Worm (Caenorhabditis elegans): ENCODE measurements around the gene irld-33.

Gene irld-33

ce11 chrII:1738844-1739243 lies at the start of gene irld-33, which contains the start of gene irld-9:
TSS of gene irld-33 (plus strand) at chrII:1739052.
TSS of gene irld-9 (minus strand) at chrII:1738944.
- TF ChIP-seq sox-4 (tag; optimal IDR thresholded peaks at IDR 0.05) (no peak), zag-1 (tag; optimal IDR thresholded peaks at IDR 0.05) (no peak), nhr-85 (tag) (no peak), nhr-76 (tag; optimal IDR thresholded peaks at IDR 0.05) (no peak), lin-15B (tag; optimal IDR thresholded peaks at IDR 0.05) (no peak), xbp-1 (tag; optimal IDR thresholded peaks at IDR 0.05) (no peak), swsn-7 (tag; optimal IDR thresholded peaks at IDR 0.05) (no peak), unc-130 (tag; optimal IDR thresholded peaks at IDR 0.05) (no peak), C04F5.9 (tag; optimal IDR thresholded peaks at IDR 0.05) (no peak), ets-5 (GFP tag; IDR thresholded peaks at IDR 0.05) (no peak), ceh-90 (tag; optimal IDR thresholded peaks at IDR 0.05) (no peak), nhr-19 (GFP tag; conservative IDR thresholded peaks at IDR 0.05) (no peak), fos-1 (tag; optimal IDR thresholded peaks at IDR 0.05) (no peak), isw-1 (GFP tag; IDR thresholded peaks at IDR 0.05) (no peak)

- TF ChIP-seq vab-15 (tag; optimal IDR thresholded peaks at IDR 0.05) (no peak), C04F5.9 (tag; optimal IDR thresholded peaks at IDR 0.05) (no peak), blmp-1 (tag; optimal IDR thresholded peaks at IDR 0.05) (no peak), tlp-1 (tag; optimal IDR thresholded peaks at IDR 0.05) (no peak), ceh-8 (GFP tag; optimal IDR thresholded peaks at IDR 0.05) (no peak), nhr-77 (tag; optimal IDR thresholded peaks at IDR 0.05) (no peak), irx-1 (tag; optimal IDR thresholded peaks at IDR 0.05) (no peak), mab-9 (GFP tag; IDR thresholded peaks at IDR 0.05) (no peak), zag-1 (tag; optimal IDR thresholded peaks at IDR 0.05) (no peak), ets-5 (GFP tag; IDR thresholded peaks at IDR 0.05) (no peak), snpc-4 (tag; optimal IDR thresholded peaks at IDR 0.05) (no peak), lin-39 (tag; optimal IDR thresholded peaks at IDR 0.05) (no peak)
Observed at ce11 chrII:1691011-1691410, 47.8 kb upstream of the irld-33 start, which contains the start of gene fbxc-22. TSS of gene fbxc-22 (minus strand) at chrII:1691111.

- TF ChIP-seq ceh-90 (tag; optimal IDR thresholded peaks at IDR 0.05) (no peak), F16B12.6 (tag; optimal IDR thresholded peaks at IDR 0.05) (no peak), nhr-237 (tag; optimal IDR thresholded peaks at IDR 0.05) (no peak), pax-3 (tag; optimal IDR thresholded peaks at IDR 0.05) (no peak), fkh-4 (tag; optimal IDR thresholded peaks at IDR 0.05; ENCODE audit: borderline replicate concordance) (no peak), nhr-47 (tag; optimal IDR thresholded peaks at IDR 0.05) (no peak), elt-2 (tag; optimal IDR thresholded peaks at IDR 0.05) (no peak), aly-2 (tag; optimal IDR thresholded peaks at IDR 0.05) (no peak), unc-98 (GFP tag; IDR thresholded peaks at IDR 0.05) (no peak), lin-39 (tag; optimal IDR thresholded peaks at IDR 0.05) (no peak), hlh-17 (GFP tag; optimal IDR thresholded peaks at IDR 0.05; ENCODE audit: borderline replicate concordance) (no peak), nhr-84 (tag; optimal IDR thresholded peaks at IDR 0.05) (no peak), isw-1 (GFP tag; IDR thresholded peaks at IDR 0.05) (no peak), pqm-1 (tag; optimal IDR thresholded peaks at IDR 0.05) (no peak), dsc-1 (tag; optimal IDR thresholded peaks at IDR 0.05) (no peak), rnt-1 (tag; optimal IDR thresholded peaks at IDR 0.05) (no peak), nhr-28 (tag; optimal IDR thresholded peaks at IDR 0.05) (no peak), dpl-1 (GFP tag; optimal IDR thresholded peaks at IDR 0.05) (no peak), fos-1 (tag; optimal IDR thresholded peaks at IDR 0.05) (no peak)
Observed at ce11 chrII:1692827-1693226, 46.0 kb upstream of the irld-33 start, which contains the start of gene fbxc-21. TSS of gene fbxc-21 (minus strand) at chrII:1692927.

- TF ChIP-seq lin-13 (GFP tag; optimal IDR thresholded peaks at IDR 0.05) (no peak), nhr-90 (tag; optimal IDR thresholded peaks at IDR 0.05; ENCODE audit: poor library complexity) (no peak), tlp-1 (tag; optimal IDR thresholded peaks at IDR 0.05) (no peak), ces-1 (GFP tag; optimal IDR thresholded peaks at IDR 0.05) (no peak), dpl-1 (GFP tag; optimal IDR thresholded peaks at IDR 0.05) (no peak), fos-1 (tag; optimal IDR thresholded peaks at IDR 0.05) (no peak), dsc-1 (tag; optimal IDR thresholded peaks at IDR 0.05) (no peak)
Observed at ce11 chrII:1694530-1694929, 44.3 kb upstream of the irld-33 start, which contains the start of gene fbxc-26. TSS of gene fbxc-26 (minus strand) at chrII:1694630.
